Fruit fly (Drosophila melanogaster): ENCODE measurements around the gene Boh2.

The Boh2 gene

dm6 chr2L:11222079-11222478, 43.2 kb downstream of the Boh2 start:
- TF ChIP-seq CG6163 (GFP tag; IDR thresholded peaks at IDR 0.05) (peak; percentile 74), eg (GFP tag; IDR thresholded peaks at IDR 0.05) (peak; percentile 34; the same call in 1 of the 3 replicates), CG9139 (GFP tag; optimal IDR thresholded peaks at IDR 0.05) (peak; percentile 6), CG10631 (GFP tag; optimal IDR thresholded peaks at IDR 0.05) (peak; percentile 64), CG10669 (GFP tag; optimal IDR thresholded peaks at IDR 0.05) (peak; percentile 30), dsx (GFP tag; optimal IDR thresholded peaks at IDR 0.05; ENCODE audit: poor library complexity, severe bottlenecking) (peak; percentile 6), Hr38 (GFP tag; optimal IDR thresholded peaks at IDR 0.05) (no peak), Smox (GFP tag; optimal IDR thresholded peaks at IDR 0.05) (peak; percentile 83), Sox102F (GFP tag; optimal IDR thresholded peaks at IDR 0.05) (peak; percentile 87), Gug (GFP tag; IDR thresholded peaks at IDR 0.05) (no peak), ss (GFP tag; optimal IDR thresholded peaks at IDR 0.05) (peak; percentile 14 to 22), salr (GFP tag; optimal IDR thresholded peaks at IDR 0.05) (peak; percentile 9 to 12), acj6 (GFP tag; optimal IDR thresholded peaks at IDR 0.05) (peak; percentile 63), CG16779 (tag; optimal IDR thresholded peaks at IDR 0.05) (no peak), CG31627 (GFP tag; optimal IDR thresholded peaks at IDR 0.05) (peak; percentile 84), spab (GFP tag; optimal IDR thresholded peaks at IDR 0.05) (peak; percentile 37), CG7368 (GFP tag; optimal IDR thresholded peaks at IDR 0.05) (no peak), CG6854 (GFP tag; optimal IDR thresholded peaks at IDR 0.05) (peak; percentile 48), CG1621 (tag; optimal IDR thresholded peaks at IDR 0.05) (peak; percentile 30), Sox14 (GFP tag; optimal IDR thresholded peaks at IDR 0.05) (peak; percentile 65), Blimp-1 (GFP tag; optimal IDR thresholded peaks at IDR 0.05) (peak; percentile 68), CG3919 (GFP tag; optimal IDR thresholded peaks at IDR 0.05) (peak; percentile 60), pdm3 (GFP tag; optimal IDR thresholded peaks at IDR 0.05) (peak; percentile 65), CG15336 (GFP tag; IDR thresholded peaks at IDR 0.05) (peak; percentile 26; the same call in 1 of the 2 replicates), lz (GFP tag; optimal IDR thresholded peaks at IDR 0.05) (peak; percentile 83), CG8119 (GFP tag; IDR thresholded peaks at IDR 0.05) (no peak), Hr4 (GFP tag; optimal IDR thresholded peaks at IDR 0.05) (no peak), Eip75B (GFP tag; optimal IDR thresholded peaks at IDR 0.05) (peak; percentile 61), CG4318 (GFP tag; optimal IDR thresholded peaks at IDR 0.05) (no peak), cyc (GFP tag; optimal IDR thresholded peaks at IDR 0.05) (peak; percentile 69), net (GFP tag; optimal IDR thresholded peaks at IDR 0.05) (peak; percentile 5), CG32006 (GFP tag; optimal IDR thresholded peaks at IDR 0.05) (peak; percentile 30), topi (GFP tag; optimal IDR thresholded peaks at IDR 0.05) (peak; percentile 80), fd59A (GFP tag; optimal IDR thresholded peaks at IDR 0.05) (peak; percentile 33), dac (GFP tag; optimal IDR thresholded peaks at IDR 0.05) (no peak), OdsH (GFP tag; optimal IDR thresholded peaks at IDR 0.05) (peak; percentile 54), CG6808 (GFP tag; optimal IDR thresholded peaks at IDR 0.05) (peak; percentile 17), achi (GFP tag; optimal IDR thresholded peaks at IDR 0.05) (peak; percentile 65), Eip93F (GFP tag; optimal IDR thresholded peaks at IDR 0.05) (no peak), Lpt (GFP tag; optimal IDR thresholded peaks at IDR 0.05) (peak; percentile 1), CG11902 (GFP tag; optimal IDR thresholded peaks at IDR 0.05) (peak; percentile 44), Eip78C (GFP tag) (peak; percentile 88), Ets21C (GFP tag; optimal IDR thresholded peaks at IDR 0.05) (peak; percentile 70), CG34406 (GFP tag; optimal IDR thresholded peaks at IDR 0.05) (peak; percentile 70), vri (GFP tag; optimal IDR thresholded peaks at IDR 0.05) (peak; percentile 64), svp (GFP tag) (peak; percentile 92), Hr39 (GFP tag; optimal IDR thresholded peaks at IDR 0.05) (peak; percentile 79), CG6276 (GFP tag; optimal IDR thresholded peaks at IDR 0.05) (no peak), fd85E (GFP tag; optimal IDR thresholded peaks at IDR 0.05) (no peak), CG11294 (GFP tag; IDR thresholded peaks at IDR 0.05) (no peak), CG8319 (GFP tag; optimal IDR thresholded peaks at IDR 0.05) (peak; percentile 3), Met (GFP tag; optimal IDR thresholded peaks at IDR 0.05) (peak; percentile 85)
